Fruit fly (Drosophila melanogaster) whole organism, embryonic: ENCODE measurements around the gene LanB1.
A peak's percentile ranks its signal among the peaks of the same experiment; 100 is the strongest.

Experiments used
- Atf-2 ChIP-seq: fragments of 200-800 bp; sonication (Bioruptor generic); optimal IDR thresholded peaks from 2 replicates; lab custom pipeline; 2016; ENCODE audit warnings: missing biosample characterization, missing genetic modification characterization
- CG10209 ChIP-seq: fragments of 200-800 bp; sonication (Bioruptor generic); optimal IDR thresholded peaks from 3 replicates; lab custom pipeline; 2017; ENCODE audit warnings: missing biosample characterization, mild to moderate bottlenecking, missing genetic modification characterization, missing genetic modification reagents
- CG10462 ChIP-seq: fragments of 200-800 bp; sonication (Bioruptor generic); optimal IDR thresholded peaks from 2 replicates; lab custom pipeline; 2016; ENCODE audit warnings: missing biosample characterization, missing genetic modification characterization
- CG10654 ChIP-seq: fragments of 200-800 bp; sonication (Bioruptor generic); optimal IDR thresholded peaks from 2 replicates; lab custom pipeline; 2016; ENCODE audit warnings: missing biosample characterization, missing genetic modification characterization
- CG14667 ChIP-seq: fragments of 200-800 bp; sonication (Bioruptor generic); IDR thresholded peaks from 2 replicates; pipeline ENCODE4 v1.3.6; 2022; ENCODE audit warnings: missing biosample characterization, missing genetic modification characterization
- CG15269 ChIP-seq: fragments of 200-800 bp; sonication (Bioruptor generic); optimal IDR thresholded peaks from 2 replicates; lab custom pipeline; 2018; ENCODE audit warnings: missing biosample characterization, mild to moderate bottlenecking, missing genetic modification characterization, moderate library complexity
- CG17568 ChIP-seq: fragments of 200-800 bp; sonication (Bioruptor generic); optimal IDR thresholded peaks from 2 replicates; lab custom pipeline; 2018; ENCODE audit warnings: missing biosample characterization, mild to moderate bottlenecking, missing genetic modification characterization, moderate library complexity
- CG30431 ChIP-seq: fragments of 200-800 bp; sonication (Bioruptor generic); optimal IDR thresholded peaks from 2 replicates; lab custom pipeline; 2017; ENCODE audit warnings: missing biosample characterization, missing genetic modification characterization
- CG3065 ChIP-seq: fragments of 200-800 bp; sonication (Bioruptor generic); optimal IDR thresholded peaks from 2 replicates; lab custom pipeline; 2016; ENCODE audit warnings: missing biosample characterization, missing genetic modification characterization
- CG4820 ChIP-seq: fragments of 200-800 bp; sonication (Bioruptor generic); optimal IDR thresholded peaks from 3 replicates; lab custom pipeline; 2016; ENCODE audit warnings: missing biosample characterization, missing genetic modification characterization
- CG6272 ChIP-seq: fragments of 200-800 bp; sonication (Bioruptor generic); IDR thresholded peaks from 2 replicates; pipeline ENCODE4 v1.3.6; 2022; ENCODE audit warnings: missing biosample characterization, missing genetic modification characterization
- CG6689 ChIP-seq: fragments of 200-800 bp; sonication (Bioruptor generic); IDR thresholded peaks from 2 replicates; pipeline ENCODE4 v1.3.6; 2022; ENCODE audit warnings: missing biosample characterization, missing genetic modification characterization
- CG7786 ChIP-seq: fragments of 200-800 bp; sonication (Bioruptor generic); optimal IDR thresholded peaks from 2 replicates; lab custom pipeline; 2016; ENCODE audit warnings: missing biosample characterization, missing genetic modification characterization
- CG8359 ChIP-seq: fragments of 200-800 bp; sonication (Bioruptor generic); optimal IDR thresholded peaks from 2 replicates; lab custom pipeline; 2017; ENCODE audit warnings: missing biosample characterization, mild to moderate bottlenecking, missing genetic modification characterization, borderline replicate concordance
- CG8388 ChIP-seq: fragments of 200-800 bp; sonication (Bioruptor generic); optimal IDR thresholded peaks from 2 replicates; lab custom pipeline; 2019; ENCODE audit warnings: missing biosample characterization, mild to moderate bottlenecking, missing genetic modification characterization, moderate library complexity
- CTCF ChIP-seq: fragments of 200-800 bp; sonication (Bioruptor generic); optimal IDR thresholded peaks from 2 replicates; lab custom pipeline; 2017; ENCODE audit warnings: missing biosample characterization, mild to moderate bottlenecking, missing genetic modification characterization, moderate library complexity
- D19A ChIP-seq: fragments of 200-800 bp; optimal IDR thresholded peaks from 3 replicates; lab custom pipeline; 2019; ENCODE audit warnings: missing biosample characterization, mild to moderate bottlenecking, missing genetic modification characterization, moderate library complexity
- D19B ChIP-seq: fragments of 200-800 bp; sonication (Bioruptor generic); optimal IDR thresholded peaks from 2 replicates; lab custom pipeline; 2017; ENCODE audit warnings: missing biosample characterization, mild to moderate bottlenecking, missing genetic modification characterization
- Dad ChIP-seq: fragments of 200-800 bp; sonication (Bioruptor generic); optimal IDR thresholded peaks from 3 replicates; lab custom pipeline; 2016; ENCODE audit warnings: missing biosample characterization, missing genetic modification characterization
- H15 ChIP-seq: fragments of 200-800 bp; sonication (Bioruptor generic); IDR thresholded peaks from 3 replicates; pipeline ENCODE4 v1.3.6; 2022; ENCODE audit warnings: missing biosample characterization, missing genetic modification characterization
- HLH54F ChIP-seq: fragments of 200-800 bp; sonication (Bioruptor generic); optimal IDR thresholded peaks from 3 replicates; lab custom pipeline; 2016; ENCODE audit warnings: missing biosample characterization, missing genetic modification characterization
- Kr ChIP-seq: fragments of 200-800 bp; sonication (Bioruptor generic); optimal IDR thresholded peaks from 2 replicates; lab custom pipeline; 2017; ENCODE audit warnings: missing biosample characterization, mild to moderate bottlenecking, missing genetic modification characterization
- NC2α ChIP-seq: fragments of 200-800 bp; sonication (Bioruptor generic); optimal IDR thresholded peaks from 2 replicates; lab custom pipeline; 2016; ENCODE audit warnings: missing biosample characterization, missing genetic modification characterization
- Nf-YB ChIP-seq: fragments of 200-800 bp; sonication (Bioruptor generic); optimal IDR thresholded peaks from 3 replicates; lab custom pipeline; 2019; ENCODE audit warnings: missing biosample characterization, mild to moderate bottlenecking, missing genetic modification characterization, moderate library complexity
- Oli ChIP-seq: fragments of 200-800 bp; sonication (Bioruptor generic); optimal IDR thresholded peaks from 2 replicates; lab custom pipeline; 2018; ENCODE audit warnings: missing biosample characterization, mild to moderate bottlenecking, missing genetic modification characterization, moderate library complexity
- Ptx1 ChIP-seq: fragments of 200-800 bp; sonication (Bioruptor generic); IDR thresholded peaks from 2 replicates; pipeline ENCODE4 v1.3.6; 2022; ENCODE audit warnings: missing biosample characterization, missing genetic modification characterization
- YL-1 ChIP-seq: fragments of 200-800 bp; sonication (Bioruptor generic); optimal IDR thresholded peaks from 3 replicates; lab custom pipeline; 2017; ENCODE audit warnings: missing biosample characterization, mild to moderate bottlenecking, missing genetic modification characterization
- ab ChIP-seq: fragments of 200-800 bp; sonication (Bioruptor generic); optimal IDR thresholded peaks from 2 replicates; lab custom pipeline; 2016; ENCODE audit warnings: missing biosample characterization, missing genetic modification characterization
- ara ChIP-seq: fragments of 200-800 bp; sonication (Bioruptor generic); IDR thresholded peaks from 2 replicates; pipeline ENCODE4 v1.3.6; 2022; ENCODE audit warnings: missing biosample characterization, missing genetic modification characterization
- btn ChIP-seq: fragments of 200-800 bp; sonication (Bioruptor generic); optimal IDR thresholded peaks from 2 replicates; lab custom pipeline; 2016; ENCODE audit warnings: missing biosample characterization, missing genetic modification characterization
- cas ChIP-seq: fragments of 200-800 bp; sonication (Bioruptor generic); IDR thresholded peaks from 2 replicates; pipeline ENCODE4 v1.3.6; 2022; ENCODE audit warnings: missing biosample characterization, missing genetic modification characterization
- chinmo ChIP-seq: fragments of 200-800 bp; sonication (Bioruptor generic); IDR thresholded peaks from 4 replicates; pipeline ENCODE4 v1.3.6; 2022; ENCODE audit warnings: missing biosample characterization, missing genetic modification characterization; ENCODE audit not compliant: partially characterized antibody
- chm ChIP-seq: fragments of 200-800 bp; sonication (Bioruptor generic); IDR thresholded peaks from 2 replicates; pipeline ENCODE4 v1.3.6; 2022; ENCODE audit warnings: missing biosample characterization, missing genetic modification characterization
- ewg ChIP-seq: fragments of 200-800 bp; sonication (Bioruptor generic); optimal IDR thresholded peaks from 3 replicates; lab custom pipeline; 2017; ENCODE audit warnings: mild to moderate bottlenecking, missing biosample characterization, missing genetic modification reagents, missing genetic modification characterization
- fru ChIP-seq: fragments of >200 bp; optimal IDR thresholded peaks from 2 replicates; lab custom pipeline; 2017
- ftz-f1 ChIP-seq: fragments of 200-800 bp; sonication (Bioruptor generic); optimal IDR thresholded peaks from 2 replicates; lab custom pipeline; 2016; ENCODE audit warnings: missing biosample characterization, missing genetic modification characterization
- grau ChIP-seq: fragments of 200-800 bp; optimal IDR thresholded peaks from 3 replicates; lab custom pipeline; 2019; ENCODE audit warnings: missing biosample characterization, mild to moderate bottlenecking, missing genetic modification characterization, moderate library complexity
- nau ChIP-seq: fragments of 200-800 bp; sonication (Bioruptor generic); optimal IDR thresholded peaks from 3 replicates; lab custom pipeline; 2017; ENCODE audit warnings: missing biosample characterization, mild to moderate bottlenecking, missing genetic modification characterization, missing genetic modification reagents
- nom ChIP-seq: fragments of 200-800 bp; sonication (Bioruptor generic); optimal IDR thresholded peaks from 2 replicates; lab custom pipeline; 2017; ENCODE audit warnings: missing biosample characterization, missing genetic modification characterization, mild to moderate bottlenecking, moderate library complexity, missing genetic modification reagents
- pb ChIP-seq: fragments of 200-800 bp; sonication (Bioruptor generic); optimal IDR thresholded peaks from 3 replicates; lab custom pipeline; 2016; ENCODE audit warnings: missing biosample characterization, missing genetic modification characterization
- peb ChIP-seq: fragments of 200-800 bp; sonication (Bioruptor generic); IDR thresholded peaks from 2 replicates; pipeline ENCODE4 v1.3.6; 2022; ENCODE audit warnings: missing biosample characterization, missing genetic modification characterization
- pfk ChIP-seq: fragments of 200-800 bp; sonication (Bioruptor generic); optimal IDR thresholded peaks from 2 replicates; lab custom pipeline; 2018; ENCODE audit warnings: missing biosample characterization, mild to moderate bottlenecking, missing genetic modification characterization, moderate library complexity
- ranshi ChIP-seq: fragments of 200-800 bp; sonication (Bioruptor generic); IDR thresholded peaks from 2 replicates; pipeline ENCODE4 v1.3.6; 2022; ENCODE audit warnings: missing biosample characterization, missing genetic modification characterization
- ro ChIP-seq: fragments of 200-800 bp; sonication (Bioruptor generic); IDR thresholded peaks from 2 replicates; pipeline ENCODE4 v1.3.6; 2022; ENCODE audit warnings: missing biosample characterization, missing genetic modification characterization
- scrt ChIP-seq: fragments of 200-800 bp; sonication (Bioruptor generic); optimal IDR thresholded peaks from 2 replicates; lab custom pipeline; 2018; ENCODE audit warnings: missing biosample characterization, mild to moderate bottlenecking, missing genetic modification characterization, moderate library complexity
- sug ChIP-seq: fragments of 200-800 bp; optimal IDR thresholded peaks from 2 replicates; lab custom pipeline; 2019; ENCODE audit warnings: missing biosample characterization, mild to moderate bottlenecking, missing genetic modification characterization, moderate library complexity
- trem ChIP-seq: fragments of 200-800 bp; optimal IDR thresholded peaks from 3 replicates; lab custom pipeline; 2019; ENCODE audit warnings: missing biosample characterization, mild to moderate bottlenecking, missing genetic modification characterization, moderate library complexity
- twi ChIP-seq: fragments of 200-800 bp; optimal IDR thresholded peaks from 2 replicates; lab custom pipeline; 2019; ENCODE audit warnings: missing biosample characterization, mild to moderate bottlenecking, missing genetic modification characterization, moderate library complexity
- unc-4 ChIP-seq: fragments of 200-800 bp; sonication (Bioruptor generic); IDR thresholded peaks from 2 replicates; pipeline ENCODE4 v1.3.6; 2022; ENCODE audit warnings: missing biosample characterization, missing genetic modification characterization; ENCODE audit not compliant: partially characterized antibody
- usp ChIP-seq: fragments of >200 bp; optimal IDR thresholded peaks from 2 replicates; lab custom pipeline; 2017; ENCODE audit warnings: missing biosample characterization, missing genetic modification characterization
- zfh2 ChIP-seq: fragments of 200-800 bp; sonication (Bioruptor generic); optimal IDR thresholded peaks from 2 replicates; lab custom pipeline; 2016; ENCODE audit warnings: missing biosample characterization, missing genetic modification characterization

The LanB1 gene

dm6 chr2L:7782788-7783401 lies 28.3 kb upstream of the LanB1 start, which contains the start of gene Brd7-9 (continued):
- no peak for TF ChIP-seq CG6272
- peak; percentile 61 for TF ChIP-seq CG4820
- peak; percentile 39; the same call in 1 of the 2 replicates for TF ChIP-seq unc-4
- TF ChIP-seq ewg (GFP tag; lab: Kevin White, UChicago): peak; percentile 56
- TF ChIP-seq CTCF (GFP tag; lab: Kevin White, UChicago): peak; percentile 36
- TF ChIP-seq nom: no peak
- peak; percentile 68 for TF ChIP-seq CG10209
- TF ChIP-seq YL-1 (GFP tag; lab: Kevin White, UChicago): peak; percentile 88
- TF ChIP-seq sug: peak; percentile 29
- TF ChIP-seq scrt: peak; percentile 44
- TF ChIP-seq CG7786 (GFP tag; lab: Kevin White, UChicago): peak; percentile 28
- TF ChIP-seq HLH54F: peak; percentile 8
- no peak for TF ChIP-seq zfh2 (GFP tag; lab: Kevin White, UChicago)
- peak; percentile 59 for TF ChIP-seq Dad (GFP tag; lab: Kevin White, UChicago)
- peak; percentile 58 for TF ChIP-seq D19A
- TF ChIP-seq CG10654: peak; percentile 71
- peak; percentile 62 for TF ChIP-seq CG8388 (GFP tag; lab: Kevin White, UChicago)
- TF ChIP-seq CG14667: peak; percentile 65; the same call in 1 of the 2 replicates
- TF ChIP-seq ranshi (GFP tag; lab: Robert Waterston, UW): peak; percentile 83
- TF ChIP-seq Atf-2: peak; percentile 51
- TF ChIP-seq twi (tag; lab: Kevin White, UChicago): no peak
- peak; percentile 59 for TF ChIP-seq D19B (GFP tag; lab: Kevin White, UChicago)
- TF ChIP-seq CG15269 (tag; lab: Kevin White, UChicago): peak; percentile 74
- peak; percentile 1 for TF ChIP-seq btn (GFP tag; lab: Kevin White, UChicago)
- no peak for TF ChIP-seq ab
- TF ChIP-seq Nf-YB (GFP tag; lab: Kevin White, UChicago): peak; percentile 36
- TF ChIP-seq chm (GFP tag; lab: Robert Waterston, UW): peak; percentile 92
- TF ChIP-seq CG10462: peak; percentile 27
- no peak for TF ChIP-seq peb
- peak; percentile 72 for TF ChIP-seq Ptx1 (GFP tag; lab: Robert Waterston, UW)
- TF ChIP-seq cas (GFP tag; lab: Robert Waterston, UW): peak; percentile 59
- peak; percentile 62 for TF ChIP-seq grau (tag; lab: Kevin White, UChicago)
- peak; percentile 31 for TF ChIP-seq CG8359 (GFP tag; lab: Kevin White, UChicago)
- no peak for TF ChIP-seq NC2α (GFP tag; lab: Kevin White, UChicago)
- TF ChIP-seq ro (GFP tag; lab: Robert Waterston, UW): no peak
- TF ChIP-seq Oli (tag; lab: Kevin White, UChicago): peak; percentile 73
- peak; percentile 58; the same call in 2 of the 3 replicates for TF ChIP-seq H15 (GFP tag; lab: Robert Waterston, UW)
- peak; percentile 77 for TF ChIP-seq nau
- TF ChIP-seq pb (GFP tag; lab: Kevin White, UChicago): peak; percentile 39
- no peak for TF ChIP-seq usp (GFP tag; lab: Kevin White, UChicago)
- TF ChIP-seq CG6689 (GFP tag; lab: Robert Waterston, UW): peak; percentile 71
- 0 out of 4 replicates have a peak, but pooled peaks have one; percentile 50 for TF ChIP-seq chinmo (GFP tag; lab: Robert Waterston, UW)
- peak; percentile 40 for TF ChIP-seq CG17568 (GFP tag; lab: Kevin White, UChicago)
- no peak for TF ChIP-seq ftz-f1 (GFP tag; lab: Kevin White, UChicago)
- peak; percentile 72; the same call in 1 of the 2 replicates for TF ChIP-seq ara
- no peak for TF ChIP-seq fru (lab: Kevin White, UChicago)
- peak; percentile 27 for TF ChIP-seq trem (tag; lab: Kevin White, UChicago)
- TF ChIP-seq CG3065 (GFP tag; lab: Kevin White, UChicago): no peak
- TF ChIP-seq CG30431: peak; percentile 20
- no peak for TF ChIP-seq Kr (GFP tag; lab: Kevin White, UChicago)
- no peak for TF ChIP-seq pfk (GFP tag; lab: Kevin White, UChicago)
